Fruit fly (Drosophila melanogaster): Measurements from ENCODE around the gene mge.

Gene mge

DNA sequence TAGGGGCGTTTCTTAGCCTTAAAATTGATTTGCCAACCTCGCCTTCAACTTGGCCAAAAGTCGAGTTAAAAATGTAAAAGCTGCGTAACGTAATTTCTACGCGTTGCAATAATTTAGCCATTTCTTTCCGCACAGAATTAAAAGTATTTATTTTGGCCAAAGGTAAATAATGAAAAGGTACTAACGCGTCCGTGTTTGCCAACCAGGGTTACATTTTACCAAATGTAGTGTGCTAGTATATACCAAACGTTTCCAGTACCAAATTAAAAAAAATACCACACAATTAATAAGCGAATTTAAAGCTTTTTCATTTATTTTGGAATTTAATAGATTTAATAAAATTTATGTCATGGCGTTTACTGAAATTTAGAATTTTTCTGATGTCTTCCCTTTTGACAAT lies 10.8 kb downstream of the mge start, which contains the start of gene Ccz1 (continued):
- TF ChIP-seq CG13287 (GFP tag; IDR thresholded peaks at IDR 0.05; ENCODE audit: partially characterized antibody) (no peak), Hr39 (optimal IDR thresholded peaks at IDR 0.05) (no peak), CG18011 (GFP tag; optimal IDR thresholded peaks at IDR 0.05) (no peak), kni (GFP tag; optimal IDR thresholded peaks at IDR 0.05) (peak; percentile 71), Hand (GFP tag; optimal IDR thresholded peaks at IDR 0.05) (no peak), lov (optimal IDR thresholded peaks at IDR 0.05) (no peak), lov (GFP tag; IDR thresholded peaks at IDR 0.05) (no peak), peb (GFP tag; IDR thresholded peaks at IDR 0.05) (no peak), Oaz (GFP tag; IDR thresholded peaks at IDR 0.05) (no peak), CG32532 (GFP tag; IDR thresholded peaks at IDR 0.05) (no peak), Fer3 (tag; optimal IDR thresholded peaks at IDR 0.05) (peak; percentile 59), ara (GFP tag; IDR thresholded peaks at IDR 0.05) (no peak), CG30020 (tag; optimal IDR thresholded peaks at IDR 0.05) (peak; percentile 51), CG14050 (GFP tag; IDR thresholded peaks at IDR 0.05) (no peak), CG18262 (tag; optimal IDR thresholded peaks at IDR 0.05) (peak; percentile 38), slou (GFP tag; optimal IDR thresholded peaks at IDR 0.05) (peak; percentile 62), lilli (GFP tag; optimal IDR thresholded peaks at IDR 0.05) (peak; percentile 61), gem (tag; optimal IDR thresholded peaks at IDR 0.05) (peak; percentile 81), CG6175 (GFP tag; IDR thresholded peaks at IDR 0.05) (no peak), otp (GFP tag; IDR thresholded peaks at IDR 0.05) (no peak), pros (GFP tag; optimal IDR thresholded peaks at IDR 0.05) (no peak), CG33213 (GFP tag; optimal IDR thresholded peaks at IDR 0.05) (peak; percentile 91), PHDP (tag; optimal IDR thresholded peaks at IDR 0.05) (peak; percentile 61), hkb (optimal IDR thresholded peaks at IDR 0.05) (no peak), hkb (GFP tag; IDR thresholded peaks at IDR 0.05) (no peak), CG2116 (GFP tag; optimal IDR thresholded peaks at IDR 0.05) (peak; percentile 95), CG3163 (GFP tag; optimal IDR thresholded peaks at IDR 0.05) (peak; percentile 57), mirr (GFP tag; optimal IDR thresholded peaks at IDR 0.05) (peak; percentile 28), Ptx1 (GFP tag; IDR thresholded peaks at IDR 0.05) (no peak), CG11398 (GFP tag; optimal IDR thresholded peaks at IDR 0.05) (peak; percentile 81), CG4360 (GFP tag; IDR thresholded peaks at IDR 0.05) (no peak), exex (tag; optimal IDR thresholded peaks at IDR 0.05) (no peak), CG2889 (GFP tag; IDR thresholded peaks at IDR 0.05) (no peak), CG6272 (GFP tag; IDR thresholded peaks at IDR 0.05) (no peak), cas (GFP tag; IDR thresholded peaks at IDR 0.05) (no peak), CG5180 (GFP tag; optimal IDR thresholded peaks at IDR 0.05) (peak; percentile 51), Xbp1 (GFP tag; optimal IDR thresholded peaks at IDR 0.05) (peak; percentile 51), ab (GFP tag; optimal IDR thresholded peaks at IDR 0.05) (no peak), ase (GFP tag; IDR thresholded peaks at IDR 0.05) (no peak), CG5245 (GFP tag; optimal IDR thresholded peaks at IDR 0.05) (peak; percentile 33), CG17568 (GFP tag; optimal IDR thresholded peaks at IDR 0.05) (peak; percentile 63), Doc2 (GFP tag; IDR thresholded peaks at IDR 0.05) (no peak), CG31388 (GFP tag; optimal IDR thresholded peaks at IDR 0.05) (peak; percentile 6), CG17361 (GFP tag; IDR thresholded peaks at IDR 0.05) (no peak), CG6689 (GFP tag; IDR thresholded peaks at IDR 0.05) (no peak), CkIIα-i1 (GFP tag; IDR thresholded peaks at IDR 0.05) (no peak), Camta (GFP tag; optimal IDR thresholded peaks at IDR 0.05) (peak; percentile 79), ind (GFP tag; optimal IDR thresholded peaks at IDR 0.05) (no peak), tin (GFP tag; optimal IDR thresholded peaks at IDR 0.05) (peak; percentile 21), CG9215 (GFP tag; IDR thresholded peaks at IDR 0.05) (no peak), Hmr (GFP tag; optimal IDR thresholded peaks at IDR 0.05) (peak; percentile 84), CG10543 (GFP tag; optimal IDR thresholded peaks at IDR 0.05) (peak; percentile 87), CG11695 (GFP tag; IDR thresholded peaks at IDR 0.05) (no peak), CG15011 (GFP tag; optimal IDR thresholded peaks at IDR 0.05) (peak; percentile 56)

Measured in whole organism, embryonic.